Worm (Caenorhabditis elegans): Measurements from ENCODE around the gene F46B6.9.

The F46B6.9 gene

ce11 chrV:9813527-9813926 lies 16.9 kb downstream of the F46B6.9 start, which contains the start of gene sru-30:
TSS of gene sru-30 (plus strand) at chrV:9813827.
- TF ChIP-seq unc-62 (GFP tag; optimal IDR thresholded peaks at IDR 0.05) = no peak

- TF ChIP-seq unc-62 (GFP tag; optimal IDR thresholded peaks at IDR 0.05) = no peak
Observed at ce11 chrV:9816390-9816789, 19.7 kb downstream of the F46B6.9 start, which contains the start of gene sru-31. TSS of gene sru-31 (plus strand) at chrV:9816690.

- TF ChIP-seq unc-62 (GFP tag; optimal IDR thresholded peaks at IDR 0.05) = no peak
Observed at ce11 chrV:9821724-9822123, 25.1 kb downstream of the F46B6.9 start, which contains the start of gene str-193. TSS of gene str-193 (minus strand) at chrV:9821824.

DNA sequence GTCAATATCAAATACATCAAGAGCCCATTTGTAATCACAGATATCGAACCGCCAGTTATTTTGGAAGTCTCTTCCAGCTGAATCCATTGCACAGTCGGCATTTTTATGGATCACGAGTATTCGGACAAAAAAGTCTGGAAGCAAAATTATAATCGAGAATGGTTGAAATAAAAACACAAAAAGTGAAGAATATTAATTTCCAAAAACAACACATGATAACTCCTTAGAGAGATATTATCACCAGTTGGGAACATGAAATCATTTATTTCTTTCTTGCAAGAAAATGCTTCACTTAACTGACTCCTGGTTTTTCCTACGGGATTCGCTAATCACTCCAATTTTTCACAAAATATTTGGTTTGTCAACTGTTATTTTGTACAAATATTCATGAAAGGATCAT lies 27.5 kb downstream of the F46B6.9 start, which contains the start of gene str-2:
Gene str-2 (minus strand): TSS at position 101 of the 400 bp plus-strand sequence.
- no peak for TF ChIP-seq unc-62 (GFP tag; optimal IDR thresholded peaks at IDR 0.05)

ce11 chrV:9833900-9834299 lies 37.2 kb downstream of the F46B6.9 start, which contains the start of gene sru-40:
TSS of gene sru-40 (minus strand) at chrV:9834000.
- TF ChIP-seq unc-62 (GFP tag; optimal IDR thresholded peaks at IDR 0.05) = no peak

DNA sequence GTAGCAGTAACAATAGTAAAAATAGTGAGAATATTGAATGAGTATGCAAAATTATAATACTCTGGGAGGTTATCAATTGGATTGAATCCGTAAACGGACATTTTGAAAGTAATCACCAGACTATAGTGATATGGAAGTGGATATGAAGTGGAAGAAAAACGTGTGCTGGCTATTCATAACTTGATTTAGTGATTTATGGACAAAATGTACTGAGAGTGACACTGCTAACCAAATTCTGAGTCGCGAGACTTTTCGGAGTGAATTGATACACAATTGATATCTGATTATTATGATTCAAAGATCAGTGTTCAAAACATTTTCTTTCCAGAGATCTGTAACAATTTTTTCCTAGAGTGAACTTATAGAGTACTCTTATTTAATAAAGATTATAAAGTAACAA lies 39.3 kb downstream of the F46B6.9 start, which contains the start of gene sru-38:
Gene sru-38 (minus strand): TSS at position 101 of the 400 bp plus-strand sequence.
- TF ChIP-seq unc-62 (GFP tag; optimal IDR thresholded peaks at IDR 0.05) = no peak

ce11 chrV:9837679-9838078 lies 41.0 kb downstream of the F46B6.9 start, which contains the start of gene srsx-21:
TSS of gene srsx-21 (plus strand) at chrV:9837979.
- no peak for TF ChIP-seq unc-62 (GFP tag; optimal IDR thresholded peaks at IDR 0.05)

- TF ChIP-seq unc-62 (GFP tag; optimal IDR thresholded peaks at IDR 0.05) = no peak
Observed at ce11 chrV:9841376-9841775, 44.7 kb downstream of the F46B6.9 start, which contains the start of gene sru-36. TSS of gene sru-36 (plus strand) at chrV:9841676.

DNA sequence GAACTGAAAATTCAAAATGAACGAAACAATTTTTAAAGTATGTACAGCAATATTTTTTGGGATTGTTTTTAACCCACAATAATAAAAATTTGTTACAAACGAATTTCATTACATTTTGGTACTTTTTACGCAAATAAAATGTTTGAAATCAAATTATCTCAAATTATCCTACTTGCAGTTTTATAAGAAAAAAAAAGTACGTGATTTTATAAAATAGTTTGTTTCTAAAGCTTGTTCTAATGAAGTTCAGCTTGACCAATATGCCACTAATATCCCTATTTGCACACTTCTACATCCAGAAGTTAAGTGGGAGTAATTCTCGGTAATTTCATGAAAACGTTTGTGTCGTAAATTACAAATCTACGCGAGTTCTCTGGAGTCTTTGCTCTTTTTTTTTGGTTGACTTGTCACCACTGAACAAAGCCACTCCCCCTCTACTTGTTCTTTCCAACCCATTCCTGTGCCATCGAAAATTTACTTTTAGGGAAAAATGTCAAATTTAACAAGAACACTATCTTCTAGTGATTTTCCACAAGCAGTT lies 46.8 kb downstream of the F46B6.9 start, which contains the start of gene sru-8:
Gene sru-8 (plus strand): TSS at position 491 of the 541 bp plus-strand sequence.
- no peak for TF ChIP-seq unc-62 (GFP tag; optimal IDR thresholded peaks at IDR 0.05)
